Worm (Caenorhabditis elegans) whole organism, L2 larva: Measurements from ENCODE around the gene cTel55X.1.

Source experiments
- C34F6.9 ChIP-seq: fragments of 150-350 bp; optimal IDR thresholded peaks from 2 replicates; lab custom pipeline; 2014; ENCODE audit warnings: missing biosample characterization, missing genetic modification characterization
- F13H6.1 ChIP-seq: sonication (generic microtip); optimal IDR thresholded peaks from 2 replicates; lab custom pipeline; 2016; ENCODE audit warnings: missing genetic modification characterization, missing compliant biosample characterization
- R02D3.7 ChIP-seq: fragments of 150-350 bp; optimal IDR thresholded peaks from 2 replicates; lab custom pipeline; 2014; ENCODE audit warnings: missing biosample characterization, missing genetic modification characterization
- ZK546.5 ChIP-seq: sonication (generic microtip); optimal IDR thresholded peaks from 2 replicates; lab custom pipeline; 2017; ENCODE audit warnings: missing biosample characterization, missing genetic modification characterization
- alr-1 ChIP-seq: fragments of 150-350 bp; optimal IDR thresholded peaks from 2 replicates; lab custom pipeline; 2014; ENCODE audit warnings: missing biosample characterization, missing genetic modification characterization
- aly-2 ChIP-seq: fragments of 150-350 bp; optimal IDR thresholded peaks from 2 replicates; lab custom pipeline; 2014; ENCODE audit warnings: missing biosample characterization, missing genetic modification characterization
- blmp-1 ChIP-seq: sonication (generic microtip); optimal IDR thresholded peaks from 2 replicates; lab custom pipeline; 2017; ENCODE audit warnings: missing genetic modification characterization, mild to moderate bottlenecking, missing compliant biosample characterization, antibody characterized with exemption, moderate library complexity; ENCODE audit not compliant: insufficient read depth
- ceh-16 ChIP-seq: fragments of 150-350 bp; optimal IDR thresholded peaks from 2 replicates; lab custom pipeline; 2014; ENCODE audit warnings: missing biosample characterization, missing genetic modification characterization
- ceh-82 ChIP-seq: fragments of 150-350 bp; optimal IDR thresholded peaks from 2 replicates; lab custom pipeline; 2014; ENCODE audit warnings: missing biosample characterization, missing genetic modification characterization
- crh-2 ChIP-seq: sonication (generic microtip); optimal IDR thresholded peaks from 2 replicates; lab custom pipeline; 2017; ENCODE audit warnings: missing biosample characterization, missing genetic modification characterization
- dmd-4 ChIP-seq: sonication (generic microtip); optimal IDR thresholded peaks from 2 replicates; lab custom pipeline; 2017; ENCODE audit warnings: missing biosample characterization, missing genetic modification characterization
- egl-27 ChIP-seq: sonication (generic microtip); optimal IDR thresholded peaks from 3 replicates; lab custom pipeline; 2017; ENCODE audit warnings: missing biosample characterization, missing genetic modification reagents, missing genetic modification characterization
- elt-1 ChIP-seq: fragments of 150-350 bp; optimal IDR thresholded peaks from 2 replicates; lab custom pipeline; 2014; ENCODE audit warnings: missing biosample characterization, missing genetic modification characterization
- fos-1 ChIP-seq: fragments of 150-350 bp; optimal IDR thresholded peaks from 2 replicates; lab custom pipeline; 2014; ENCODE audit warnings: missing biosample characterization, missing genetic modification characterization
- gmeb-1 ChIP-seq: fragments of 150-350 bp; optimal IDR thresholded peaks from 2 replicates; lab custom pipeline; 2014; ENCODE audit warnings: missing biosample characterization, missing genetic modification characterization
- lin-11 ChIP-seq: fragments of 150-350 bp; sonication (generic microtip); optimal IDR thresholded peaks from 2 replicates; lab custom pipeline; 2014; ENCODE audit warnings: missing biosample characterization, missing genetic modification characterization, inconsistent platforms, mixed read lengths
- lin-13 ChIP-seq: fragments of 150-350 bp; optimal IDR thresholded peaks from 2 replicates; lab custom pipeline; 2014; ENCODE audit warnings: missing biosample characterization, missing genetic modification reagents, missing genetic modification characterization
- mab-5 ChIP-seq: fragments of 150-350 bp; optimal IDR thresholded peaks from 2 replicates; lab custom pipeline; 2014; ENCODE audit warnings: missing biosample characterization, missing genetic modification characterization
- mbf-1 ChIP-seq: sonication (generic microtip); optimal IDR thresholded peaks from 2 replicates; lab custom pipeline; 2017; ENCODE audit warnings: missing biosample characterization, missing genetic modification characterization
- mdl-1 ChIP-seq, 2 experiments: fragments of 150-350 bp in 1 of 2; sonication (generic microtip) in 1 of 2; optimal IDR thresholded peaks; 2 replicates each; lab custom pipeline; 2017; ENCODE audit warnings: missing biosample characterization in 2 of 2, missing genetic modification characterization in 2 of 2
- nhr-11 ChIP-seq: fragments of 150-350 bp; optimal IDR thresholded peaks from 2 replicates; lab custom pipeline; 2014; ENCODE audit warnings: missing biosample characterization, missing genetic modification characterization
- nhr-12 ChIP-seq: fragments of 150-350 bp; optimal IDR thresholded peaks from 2 replicates; lab custom pipeline; 2014; ENCODE audit warnings: missing biosample characterization, missing genetic modification characterization
- nhr-129 ChIP-seq: fragments of 150-350 bp; optimal IDR thresholded peaks from 2 replicates; lab custom pipeline; 2014; ENCODE audit warnings: missing biosample characterization, missing genetic modification characterization
- nhr-21 ChIP-seq: fragments of 150-350 bp; optimal IDR thresholded peaks from 2 replicates; lab custom pipeline; 2014; ENCODE audit warnings: missing biosample characterization, missing genetic modification characterization
- nhr-23 ChIP-seq: fragments of 150-350 bp; optimal IDR thresholded peaks from 2 replicates; lab custom pipeline; 2014; ENCODE audit warnings: missing biosample characterization, missing genetic modification reagents, missing genetic modification characterization
- nhr-25 ChIP-seq: fragments of 150-350 bp; sonication (generic microtip); optimal IDR thresholded peaks from 3 replicates; lab custom pipeline; 2014; ENCODE audit warnings: missing biosample characterization, missing genetic modification characterization
- nhr-6 ChIP-seq: fragments of 150-350 bp; optimal IDR thresholded peaks from 2 replicates; lab custom pipeline; 2014; ENCODE audit warnings: missing biosample characterization, missing genetic modification characterization
- peb-1 ChIP-seq: fragments of 150-350 bp; optimal IDR thresholded peaks from 2 replicates; lab custom pipeline; 2014; ENCODE audit warnings: missing biosample characterization, missing genetic modification characterization
- sem-4 ChIP-seq: fragments of 150-350 bp; optimal IDR thresholded peaks from 2 replicates; lab custom pipeline; 2014; ENCODE audit warnings: missing biosample characterization, missing genetic modification reagents, missing genetic modification characterization
- skn-1 ChIP-seq: sonication (generic microtip); optimal IDR thresholded peaks from 2 replicates; lab custom pipeline; 2017; ENCODE audit warnings: missing biosample characterization, missing genetic modification characterization
- sma-3 ChIP-seq: sonication (generic microtip); optimal IDR thresholded peaks from 2 replicates; lab custom pipeline; 2016; ENCODE audit warnings: missing genetic modification reagents, missing genetic modification characterization, missing compliant biosample characterization
- sma-9 ChIP-seq, 2 experiments: fragments of 150-350 bp in 1 of 2; sonication (generic microtip) in 1 of 2; optimal IDR thresholded peaks; 2 replicates each; lab custom pipeline; 2014 to 2016; ENCODE audit warnings: missing genetic modification characterization in 2 of 2, mild to moderate bottlenecking in 1 of 2, missing biosample characterization in 1 of 2, missing compliant biosample characterization in 1 of 2, missing genetic modification reagents in 1 of 2, moderate library complexity in 1 of 2
- unc-55 ChIP-seq: fragments of 150-350 bp; sonication (generic microtip); optimal IDR thresholded peaks from 3 replicates; lab custom pipeline; 2014; ENCODE audit warnings: missing biosample characterization, missing genetic modification reagents, missing genetic modification characterization
- zag-1 ChIP-seq: fragments of 150-350 bp; optimal IDR thresholded peaks from 2 replicates; lab custom pipeline; 2014; ENCODE audit warnings: missing biosample characterization, missing genetic modification characterization
- ztf-4 ChIP-seq: fragments of 150-350 bp; optimal IDR thresholded peaks from 2 replicates; lab custom pipeline; 2014; ENCODE audit warnings: missing biosample characterization, missing genetic modification characterization

Gene cTel55X.1

DNA sequence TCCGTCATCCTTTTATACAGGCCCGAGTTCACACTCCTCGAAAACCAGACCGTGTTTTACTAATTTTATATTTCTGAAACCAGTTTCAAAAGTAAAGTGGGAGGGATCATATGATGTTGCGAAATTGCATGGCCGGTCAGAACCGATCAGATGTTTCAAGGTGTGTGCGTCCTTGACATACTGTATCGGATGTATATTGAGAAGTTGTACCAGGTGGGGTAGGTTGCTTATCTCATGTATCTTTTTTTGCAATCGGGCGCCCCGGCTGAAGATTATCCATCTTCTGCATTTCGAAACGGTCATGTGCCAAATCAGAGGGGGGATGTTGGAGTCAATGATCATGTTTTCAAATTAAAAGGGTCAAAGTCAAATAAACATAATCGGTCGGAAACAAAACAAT is 30.0 kb upstream of the cTel55X.1 start, which contains the start of gene T23E7.6:
T23E7.6 (minus strand) TSS at position 45 of the 400 bp plus-strand sequence.
- peak; percentile 93 for TF ChIP-seq ceh-16
- peak; percentile 73 for TF ChIP-seq nhr-21 (tag; lab: Kevin White, UChicago)
- no peak for TF ChIP-seq ceh-82
- peak; percentile 92 for TF ChIP-seq sma-9 (GFP tag; optimal IDR thresholded peaks at IDR 0.05; lab: Kevin White, UChicago)
- no peak for TF ChIP-seq sma-9 (tag; optimal IDR thresholded peaks at IDR 0.05; lab: Kevin White, UChicago)
- TF ChIP-seq nhr-129 = peak; percentile 85
- TF ChIP-seq sma-3 = peak; percentile 74
- TF ChIP-seq egl-27 = peak; percentile 36
- TF ChIP-seq aly-2 (tag; lab: Kevin White, UChicago) = no peak
- no peak for TF ChIP-seq mbf-1 (tag; lab: Kevin White, UChicago)
- peak; percentile 85 for TF ChIP-seq blmp-1 (tag; lab: Kevin White, UChicago)
- no peak for TF ChIP-seq peb-1 (tag; lab: Kevin White, UChicago)
- TF ChIP-seq nhr-25 (tag; lab: Kevin White, UChicago) = peak; percentile 89
- no peak for TF ChIP-seq zag-1 (tag; lab: Kevin White, UChicago)
- peak; percentile 33 for TF ChIP-seq sem-4 (tag; lab: Kevin White, UChicago)
- no peak for TF ChIP-seq mab-5 (tag; lab: Kevin White, UChicago)
- peak; percentile 97 for TF ChIP-seq elt-1
- no peak for TF ChIP-seq C34F6.9 (tag; lab: Kevin White, UChicago)

DNA sequence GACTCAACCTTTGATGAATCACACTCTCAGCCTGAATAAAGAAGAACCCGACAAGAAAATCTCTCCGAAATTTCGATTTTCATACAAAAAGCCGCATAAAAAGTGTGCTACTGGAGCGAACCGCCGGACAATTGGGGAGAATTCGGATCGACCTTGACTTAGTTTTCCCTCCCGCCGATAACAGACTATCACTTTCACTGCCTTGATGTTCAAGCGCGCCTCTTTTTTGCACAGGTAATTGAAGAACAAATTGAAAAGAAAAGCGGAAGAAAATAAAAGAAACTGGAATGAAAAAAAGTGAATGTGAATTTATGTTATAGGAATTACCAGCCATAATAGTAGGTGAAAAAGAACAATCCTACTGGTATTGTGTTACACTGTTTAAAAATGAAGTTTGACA is 28.8 kb upstream of the cTel55X.1 start:
- TF ChIP-seq nhr-12 = no peak
- peak; percentile 81 for TF ChIP-seq blmp-1 (tag; lab: Kevin White, UChicago)
- TF ChIP-seq unc-55 (GFP tag; lab: Kevin White, UChicago) = no peak
- no peak for TF ChIP-seq C34F6.9 (tag; lab: Kevin White, UChicago)
- TF ChIP-seq lin-13 (GFP tag; lab: Kevin White, UChicago) = no peak
- TF ChIP-seq elt-1 = peak; percentile 2

DNA sequence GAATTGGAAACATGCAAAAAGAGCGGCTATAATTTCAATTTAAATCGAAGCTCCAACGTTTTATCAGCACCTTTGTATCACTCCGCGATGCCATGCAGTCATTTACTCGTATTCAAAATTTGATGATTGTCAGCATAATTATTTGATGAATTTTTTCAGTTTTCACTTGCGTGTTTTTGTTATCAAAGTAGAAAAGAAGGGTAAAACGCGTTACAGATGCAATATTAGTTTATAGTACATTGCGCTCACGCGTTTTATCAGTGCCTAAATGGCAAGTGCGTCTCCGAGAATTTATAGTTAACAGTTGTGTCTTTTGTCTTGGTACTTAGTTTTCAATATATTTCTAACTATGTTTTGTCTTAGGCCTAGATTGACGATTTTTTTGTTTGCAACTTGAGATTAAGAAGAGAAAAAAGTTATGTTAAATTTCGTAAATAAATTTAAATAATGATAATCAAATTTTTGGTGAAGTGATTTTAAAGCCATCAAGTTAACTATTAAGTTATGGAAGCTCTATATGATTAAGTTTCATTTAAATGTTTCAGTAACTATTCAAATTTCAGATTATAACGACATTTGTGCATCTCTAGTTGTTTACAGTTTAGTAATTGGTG is 20.0 kb upstream of the cTel55X.1 start, which contains the start of gene cgt-2:
cgt-2 (plus strand) TSS at position 564 of the 614 bp plus-strand sequence.
- TF ChIP-seq sma-3 (no peak), unc-55 (GFP tag; lab: Kevin White, UChicago) (no peak), nhr-23 (no peak), ztf-4 (no peak), skn-1 (tag; lab: Kevin White, UChicago) (peak; percentile 72), R02D3.7 (tag; lab: Kevin White, UChicago) (no peak), dmd-4 (no peak), crh-2 (tag; lab: Kevin White, UChicago) (peak; percentile 20), gmeb-1 (no peak), F13H6.1 (tag; lab: Kevin White, UChicago) (no peak), fos-1 (tag; lab: Kevin White, UChicago) (peak; percentile 77)
- TF ChIP-seq, all 48 proteins: peak for 3

ce11 chrX:17702602-17703001 is 12.2 kb upstream of the cTel55X.1 start:
- no peak for TF ChIP-seq sma-3
- TF ChIP-seq F13H6.1 (tag; lab: Kevin White, UChicago) = no peak
- peak; percentile 11 for TF ChIP-seq fos-1 (tag; lab: Kevin White, UChicago)
- TF ChIP-seq gmeb-1 = no peak
- TF ChIP-seq alr-1 (tag; lab: Kevin White, UChicago) = no peak
- no peak for TF ChIP-seq mdl-1 (tag; optimal IDR thresholded peaks at IDR 0.05; lab: Kevin White, UChicago)
- no peak for TF ChIP-seq nhr-6
- TF ChIP-seq nhr-11 (tag; lab: Kevin White, UChicago) = no peak
- TF ChIP-seq R02D3.7 (tag; lab: Kevin White, UChicago) = no peak
- TF ChIP-seq C34F6.9 (tag; lab: Kevin White, UChicago) = no peak
- no peak for TF ChIP-seq lin-11 (tag; lab: Kevin White, UChicago)
- no peak for TF ChIP-seq ZK546.5 (tag; lab: Kevin White, UChicago)
- no peak for TF ChIP-seq aly-2 (tag; lab: Kevin White, UChicago)
- TF ChIP-seq crh-2 (tag; lab: Kevin White, UChicago) = peak; percentile 13
- TF ChIP-seq, all 48 proteins: peak for 2
